Fruit fly (Drosophila melanogaster) whole organism, prepupa: ENCODE data around the gene CG12116.

Experiments used
- CG11902 ChIP-seq: fragments of 200-800 bp; sonication (Bioruptor generic); optimal IDR thresholded peaks from 3 replicates; lab custom pipeline; 2016; ENCODE audit warnings: missing biosample characterization, missing genetic modification characterization
- CG4318 ChIP-seq: fragments of 200-800 bp; sonication (Bioruptor generic); optimal IDR thresholded peaks from 3 replicates; lab custom pipeline; 2017; ENCODE audit warnings: missing biosample characterization, mild to moderate bottlenecking, missing genetic modification characterization
- CG8119 ChIP-seq: fragments of 200-800 bp; sonication (Bioruptor generic); IDR thresholded peaks from 3 replicates; pipeline ENCODE4 v1.3.6; 2022; ENCODE audit warnings: missing biosample characterization, missing genetic modification characterization
- Eip78C ChIP-seq: fragments of 200-800 bp; sonication (Bioruptor generic); peaks from one replicate; lab custom pipeline; 2016; ENCODE audit warnings: missing biosample characterization, missing genetic modification characterization
- Ets21C ChIP-seq: fragments of 200-800 bp; sonication (Bioruptor generic); optimal IDR thresholded peaks from 3 replicates; lab custom pipeline; 2016; ENCODE audit warnings: missing biosample characterization, missing genetic modification characterization
- Hr39 ChIP-seq: fragments of 200-800 bp; sonication (Bioruptor generic); optimal IDR thresholded peaks from 2 replicates; lab custom pipeline; 2016; ENCODE audit warnings: missing biosample characterization, missing genetic modification characterization
- Lpt ChIP-seq: fragments of 200-800 bp; sonication (Bioruptor generic); optimal IDR thresholded peaks from 3 replicates; lab custom pipeline; 2016; ENCODE audit warnings: missing biosample characterization, missing genetic modification characterization
- Sox102F ChIP-seq: fragments of 200-800 bp; sonication (Bioruptor generic); optimal IDR thresholded peaks from 2 replicates; lab custom pipeline; 2016; ENCODE audit warnings: missing biosample characterization, mild to moderate bottlenecking, missing genetic modification characterization
- Sox15 ChIP-seq: fragments of 200-800 bp; sonication (Bioruptor generic); optimal IDR thresholded peaks from 3 replicates; lab custom pipeline; 2016; ENCODE audit warnings: missing biosample characterization, missing genetic modification characterization
- dsx ChIP-seq: fragments of 200-800 bp; optimal IDR thresholded peaks from 3 replicates; lab custom pipeline; 2019; ENCODE audit warnings: missing biosample characterization, mild to moderate bottlenecking, missing genetic modification characterization, moderate library complexity; ENCODE audit not compliant: poor library complexity, severe bottlenecking

dm6 chrX:8490976-8491345 is 22.1 kb upstream of the CG12116 start:
- TF ChIP-seq CG11902 (GFP tag; lab: Kevin White, UChicago) (peak; percentile 12), CG8119 (GFP tag; lab: Robert Waterston, UW) (no peak), Ets21C (GFP tag; lab: Kevin White, UChicago) (peak; percentile 42), Eip78C (GFP tag; lab: Kevin White, UChicago) (peak; percentile 87), Hr39 (GFP tag; lab: Kevin White, UChicago) (peak; percentile 20), Lpt (no peak), dsx (no peak), Sox15 (GFP tag; lab: Kevin White, UChicago) (no peak), Sox102F (GFP tag; lab: Kevin White, UChicago) (peak; percentile 17), CG4318 (no peak)
